Worm (Caenorhabditis elegans) whole organism, midembryonic: Measurements from ENCODE around the gene F49E8.7.

Source experiments
- T22C8.4 ChIP-seq: fragments of 200-800 bp; sonication (Bioruptor generic); IDR thresholded peaks from 2 replicates; pipeline ENCODE4 v1.3.6; 2022; ENCODE audit warnings: missing genetic modification characterization, missing compliant biosample characterization
- flt-1 ChIP-seq: fragments of 200-800 bp; sonication (Bioruptor generic); IDR thresholded peaks from 2 replicates; pipeline ENCODE4 v1.3.6; 2022; ENCODE audit warnings: missing genetic modification characterization, missing compliant biosample characterization
- klf-2 ChIP-seq: fragments of 200-800 bp; sonication (Bioruptor generic); conservative IDR thresholded peaks from 2 replicates; pipeline ENCODE4 v1.3.6; 2022; ENCODE audit warnings: missing genetic modification reagents, missing genetic modification characterization, missing compliant biosample characterization
- tab-1 ChIP-seq: fragments of 200-800 bp; sonication (Bioruptor generic); IDR thresholded peaks from 2 replicates; pipeline ENCODE4 v1.3.6; 2022; ENCODE audit warnings: missing genetic modification characterization, missing compliant biosample characterization

ce11 chrIV:7585273-7585882, 29.2 kb upstream of the F49E8.7 start:
- TF ChIP-seq tab-1 (GFP tag; lab: Robert Waterston, UW), result no peak
- TF ChIP-seq flt-1 (GFP tag; lab: Robert Waterston, UW), result no peak
- no peak for TF ChIP-seq T22C8.4 (GFP tag; lab: Robert Waterston, UW)
- no peak for TF ChIP-seq klf-2 (GFP tag; lab: Robert Waterston, UW)
